Fruit fly (Drosophila melanogaster): ENCODE measurements around the gene CG43841.

CG43841 gene

DNA sequence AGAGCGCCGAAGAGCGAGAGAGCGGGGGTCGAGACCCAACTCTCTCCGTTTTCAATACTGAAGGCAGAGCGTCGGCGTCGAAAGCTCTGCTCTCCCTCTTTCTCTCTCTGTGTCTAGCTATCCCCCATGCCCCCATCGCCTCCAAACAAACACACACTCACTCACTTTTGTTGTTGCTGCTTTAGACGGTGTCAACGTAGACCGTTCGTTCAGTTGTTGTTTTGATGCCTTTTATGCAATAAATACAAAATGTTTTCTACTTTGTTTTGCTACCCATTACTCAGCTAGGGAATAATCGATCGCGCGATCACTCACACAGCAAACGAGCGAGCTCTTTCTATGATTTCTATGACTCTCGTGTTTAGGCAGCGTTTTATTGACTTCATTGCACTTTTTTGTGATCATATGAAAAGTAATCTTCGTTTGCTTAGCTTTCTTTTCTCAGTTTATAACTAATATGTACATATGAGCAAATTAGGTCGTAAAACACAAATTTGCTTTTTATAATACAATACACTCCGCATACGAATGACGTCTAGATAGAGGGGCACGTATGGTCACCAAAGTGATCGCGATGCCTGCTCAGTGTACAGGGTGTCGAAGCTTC lies 34.7 kb upstream of the CG43841 start:
- TF ChIP-seq CG4424 (GFP tag; optimal IDR thresholded peaks at IDR 0.05): no peak
- no peak for TF ChIP-seq CG14667 (GFP tag; IDR thresholded peaks at IDR 0.05)
- peak; percentile 14 for TF ChIP-seq CG9437 (GFP tag; optimal IDR thresholded peaks at IDR 0.05)
- TF ChIP-seq CG7963 (GFP tag; IDR thresholded peaks at IDR 0.05; ENCODE audit: partially characterized antibody): no peak
- TF ChIP-seq Lim3 (GFP tag; IDR thresholded peaks at IDR 0.05): no peak
- TF ChIP-seq slou (GFP tag; optimal IDR thresholded peaks at IDR 0.05): no peak
- TF ChIP-seq HmgD (GFP tag; optimal IDR thresholded peaks at IDR 0.05): no peak
- peak; percentile 52 for TF ChIP-seq slp2 (GFP tag; optimal IDR thresholded peaks at IDR 0.05)
- TF ChIP-seq CG14050 (GFP tag; IDR thresholded peaks at IDR 0.05): no peak
- no peak for TF ChIP-seq so (GFP tag; IDR thresholded peaks at IDR 0.05)
- peak in 1 of 2 experiments; percentile 5 for TF ChIP-seq bsh (GFP tag; optimal IDR thresholded peaks at IDR 0.05)
- TF ChIP-seq ase (GFP tag; IDR thresholded peaks at IDR 0.05): no peak
- no peak for TF ChIP-seq ems (GFP tag; optimal IDR thresholded peaks at IDR 0.05)
- TF ChIP-seq twi (tag; optimal IDR thresholded peaks at IDR 0.05): no peak
- TF ChIP-seq CG17328 (GFP tag; IDR thresholded peaks at IDR 0.05): no peak
- no peak for TF ChIP-seq CG10431 (GFP tag; optimal IDR thresholded peaks at IDR 0.05)
- TF ChIP-seq CG15514 (GFP tag; optimal IDR thresholded peaks at IDR 0.05): no peak
- TF ChIP-seq Dref (GFP tag; IDR thresholded peaks at IDR 0.05): no peak
- TF ChIP-seq CG42726 (GFP tag; IDR thresholded peaks at IDR 0.05; ENCODE audit: partially characterized antibody): no peak
- TF ChIP-seq phol (tag; optimal IDR thresholded peaks at IDR 0.05): peak; percentile 48
- no peak for TF ChIP-seq CG8281 (tag; optimal IDR thresholded peaks at IDR 0.05)
- no peak for TF ChIP-seq Meics (GFP tag; optimal IDR thresholded peaks at IDR 0.05)
- TF ChIP-seq toy (GFP tag; IDR thresholded peaks at IDR 0.05): no peak
- TF ChIP-seq D19B (GFP tag; optimal IDR thresholded peaks at IDR 0.05): peak; percentile 97
- TF ChIP-seq CG15479 (GFP tag; optimal IDR thresholded peaks at IDR 0.05): no peak
- TF ChIP-seq Asciz (GFP tag; optimal IDR thresholded peaks at IDR 0.05): peak; percentile 6
- TF ChIP-seq CG12071 (GFP tag; optimal IDR thresholded peaks at IDR 0.05): no peak
- no peak for TF ChIP-seq mld (GFP tag; IDR thresholded peaks at IDR 0.05; ENCODE audit: partially characterized antibody)
- TF ChIP-seq CG17361 (GFP tag; IDR thresholded peaks at IDR 0.05): peak; percentile 32; the same call in 2 of the 3 replicates
- no peak for TF ChIP-seq unpg (GFP tag; optimal IDR thresholded peaks at IDR 0.05)
- TF ChIP-seq CG16815 (GFP tag; optimal IDR thresholded peaks at IDR 0.05): peak; percentile 21
- peak; percentile 30 for TF ChIP-seq CG6654 (GFP tag; optimal IDR thresholded peaks at IDR 0.05)
- no peak for TF ChIP-seq lov (optimal IDR thresholded peaks at IDR 0.05)
- TF ChIP-seq lov (GFP tag; IDR thresholded peaks at IDR 0.05): no peak
- no peak for TF ChIP-seq CG8089 (GFP tag; optimal IDR thresholded peaks at IDR 0.05)
- TF ChIP-seq row (GFP tag; IDR thresholded peaks at IDR 0.05): peak; percentile 89
- TF ChIP-seq CG14441 (GFP tag; IDR thresholded peaks at IDR 0.05): no peak
- no peak for TF ChIP-seq Nf-YA (GFP tag; IDR thresholded peaks at IDR 0.05)
- no peak for TF ChIP-seq zen (tag; optimal IDR thresholded peaks at IDR 0.05)
- no peak for TF ChIP-seq CG1024 (GFP tag; IDR thresholded peaks at IDR 0.05)
- no peak for TF ChIP-seq CG12744 (GFP tag; optimal IDR thresholded peaks at IDR 0.05)
- no peak for TF ChIP-seq CG11247 (GFP tag; IDR thresholded peaks at IDR 0.05)
- TF ChIP-seq CG13624 (GFP tag; optimal IDR thresholded peaks at IDR 0.05): peak; percentile 7
- no peak for TF ChIP-seq fd64A (GFP tag; optimal IDR thresholded peaks at IDR 0.05)
- TF ChIP-seq maf-S (GFP tag; optimal IDR thresholded peaks at IDR 0.05): no peak
- peak; percentile 51; the same call in 1 of the 3 replicates for TF ChIP-seq gce (GFP tag; IDR thresholded peaks at IDR 0.05)
- 0 out of 2 replicates have a peak, but pooled peaks have one; percentile 6 for TF ChIP-seq E2f1 (GFP tag; IDR thresholded peaks at IDR 0.05)
- TF ChIP-seq gcm2 (GFP tag; optimal IDR thresholded peaks at IDR 0.05): no peak
- no peak for TF ChIP-seq Dek (tag; optimal IDR thresholded peaks at IDR 0.05)
- TF ChIP-seq emc (GFP tag; optimal IDR thresholded peaks at IDR 0.05): peak; percentile 8
- no peak for TF ChIP-seq CG7271 (tag; optimal IDR thresholded peaks at IDR 0.05)

Measured in whole organism, embryonic.